Fruit fly (Drosophila melanogaster) whole organism: ENCODE results near the gene CG44000.

Experiments
- CG8478 ChIP-seq: fragments of >200 bp; optimal IDR thresholded peaks from 2 replicates; lab custom pipeline; 2018; ENCODE audit warnings: inconsistent platforms
- pan ChIP-seq: fragments of >200 bp; optimal IDR thresholded peaks from 2 replicates; lab custom pipeline; 2017
- psq ChIP-seq: fragments of >200 bp; optimal IDR thresholded peaks from 2 replicates; lab custom pipeline; 2017

dm6 chr2L:5043495-5044146, 551 bp downstream of the CG44000 start:
- TF ChIP-seq pan (lab: Kevin White, UChicago), result no peak
- no peak for TF ChIP-seq psq (lab: Kevin White, UChicago)
- TF ChIP-seq CG8478 (lab: Kevin White, UChicago), result no peak
